Fruit fly (Drosophila melanogaster) whole organism, embryonic: ENCODE results near the gene CG14339.

Experiments
- Aef1 ChIP-seq: fragments of 200-800 bp; sonication (Bioruptor generic); IDR thresholded peaks from 3 replicates; pipeline ENCODE4 v1.3.6; 2022; ENCODE audit warnings: missing biosample characterization, missing genetic modification characterization
- Asciz ChIP-seq: fragments of 200-800 bp; sonication (Bioruptor generic); optimal IDR thresholded peaks from 2 replicates; lab custom pipeline; 2017; ENCODE audit warnings: missing biosample characterization, mild to moderate bottlenecking, missing genetic modification characterization, missing genetic modification reagents
- Bteb2 ChIP-seq: fragments of 200-800 bp; sonication (Bioruptor generic); optimal IDR thresholded peaks from 2 replicates; lab custom pipeline; 2016; ENCODE audit warnings: missing biosample characterization, missing genetic modification characterization
- CG1024 ChIP-seq: fragments of 200-800 bp; sonication (Bioruptor generic); IDR thresholded peaks from 2 replicates; pipeline ENCODE4 v1.3.6; 2022; ENCODE audit warnings: missing biosample characterization, missing genetic modification characterization
- CG10366 ChIP-seq: fragments of 200-800 bp; sonication (Bioruptor generic); IDR thresholded peaks from 2 replicates; pipeline ENCODE4 v1.3.6; 2022; ENCODE audit warnings: missing biosample characterization, missing genetic modification characterization
- CG10979 ChIP-seq: fragments of 200-800 bp; sonication (Bioruptor generic); optimal IDR thresholded peaks from 2 replicates; lab custom pipeline; 2018; ENCODE audit warnings: missing biosample characterization, mild to moderate bottlenecking, missing genetic modification characterization, moderate library complexity
- CG12236 ChIP-seq: fragments of 200-800 bp; sonication (Bioruptor generic); optimal IDR thresholded peaks from 2 replicates; lab custom pipeline; 2016; ENCODE audit warnings: missing biosample characterization, missing genetic modification characterization
- CG12659 ChIP-seq: fragments of 200-800 bp; sonication (Bioruptor generic); optimal IDR thresholded peaks from 3 replicates; lab custom pipeline; 2017; ENCODE audit warnings: mild to moderate bottlenecking, missing biosample characterization, missing genetic modification reagents, missing genetic modification characterization
- CG14667 ChIP-seq: fragments of 200-800 bp; sonication (Bioruptor generic); IDR thresholded peaks from 2 replicates; pipeline ENCODE4 v1.3.6; 2022; ENCODE audit warnings: missing biosample characterization, missing genetic modification characterization
- CG14710 ChIP-seq: fragments of 200-800 bp; sonication (Bioruptor generic); optimal IDR thresholded peaks from 3 replicates; lab custom pipeline; 2019; ENCODE audit warnings: missing biosample characterization, mild to moderate bottlenecking, missing genetic modification characterization, moderate library complexity
- CG14965 ChIP-seq: fragments of 200-800 bp; sonication (Bioruptor generic); optimal IDR thresholded peaks from 2 replicates; lab custom pipeline; 2016; ENCODE audit warnings: missing biosample characterization, missing genetic modification characterization, borderline replicate concordance
- CG15073 ChIP-seq: fragments of 200-800 bp; sonication (Bioruptor generic); optimal IDR thresholded peaks from 2 replicates; lab custom pipeline; 2016; ENCODE audit warnings: missing biosample characterization, missing genetic modification characterization
- CG15601 ChIP-seq: fragments of 200-800 bp; sonication (Bioruptor generic); optimal IDR thresholded peaks from 3 replicates; lab custom pipeline; 2019; ENCODE audit warnings: missing biosample characterization, mild to moderate bottlenecking, missing genetic modification characterization, moderate library complexity
- CG1603 ChIP-seq: fragments of 200-800 bp; sonication (Bioruptor generic); optimal IDR thresholded peaks from 2 replicates; lab custom pipeline; 2019; ENCODE audit warnings: missing biosample characterization, mild to moderate bottlenecking, missing genetic modification characterization, moderate library complexity
- CG17385 ChIP-seq: fragments of 200-800 bp; sonication (Bioruptor generic); optimal IDR thresholded peaks from 3 replicates; lab custom pipeline; 2018; ENCODE audit warnings: missing biosample characterization, mild to moderate bottlenecking, missing genetic modification characterization
- CG17612 ChIP-seq: fragments of 200-800 bp; sonication (Bioruptor generic); IDR thresholded peaks from 2 replicates; pipeline ENCODE4 v1.3.6; 2022; ENCODE audit warnings: missing biosample characterization, missing genetic modification characterization
- CG31224 ChIP-seq: fragments of 200-800 bp; sonication (Bioruptor generic); IDR thresholded peaks from 2 replicates; pipeline ENCODE4 v1.3.6; 2022; ENCODE audit warnings: missing biosample characterization, missing genetic modification characterization
- CG34376 ChIP-seq: fragments of 200-800 bp; sonication (Bioruptor generic); optimal IDR thresholded peaks from 2 replicates; lab custom pipeline; 2018; ENCODE audit warnings: missing biosample characterization, mild to moderate bottlenecking, missing genetic modification characterization
- CG3838 ChIP-seq: fragments of 200-800 bp; sonication (Bioruptor generic); optimal IDR thresholded peaks from 3 replicates; lab custom pipeline; 2016; ENCODE audit warnings: missing biosample characterization, missing genetic modification characterization
- CG4282 ChIP-seq: fragments of 200-800 bp; sonication (Bioruptor generic); optimal IDR thresholded peaks from 2 replicates; lab custom pipeline; 2016; ENCODE audit warnings: missing biosample characterization, missing genetic modification characterization
- CG7987 ChIP-seq: fragments of 200-800 bp; sonication (Bioruptor generic); optimal IDR thresholded peaks from 2 replicates; lab custom pipeline; 2018; ENCODE audit warnings: missing biosample characterization, mild to moderate bottlenecking, missing genetic modification characterization, moderate library complexity
- CG8281 ChIP-seq: fragments of 200-800 bp; sonication (Bioruptor generic); optimal IDR thresholded peaks from 2 replicates; lab custom pipeline; 2018; ENCODE audit warnings: missing biosample characterization, mild to moderate bottlenecking, missing genetic modification characterization, moderate library complexity
- CG8290 ChIP-seq, 3 experiments: fragments of 200-800 bp; sonication (Bioruptor generic); optimal IDR thresholded peaks; 2 replicates each; lab custom pipeline; 2016 to 2019; ENCODE audit warnings: missing biosample characterization in 3 of 3, missing genetic modification characterization in 3 of 3, mild to moderate bottlenecking in 2 of 3, moderate library complexity in 1 of 3
- Dek ChIP-seq: fragments of 200-800 bp; sonication (Bioruptor generic); optimal IDR thresholded peaks from 3 replicates; lab custom pipeline; 2019; ENCODE audit warnings: missing biosample characterization, mild to moderate bottlenecking, missing genetic modification characterization, moderate library complexity
- Dref ChIP-seq: fragments of 200-800 bp; sonication (Bioruptor generic); IDR thresholded peaks from 2 replicates; pipeline ENCODE4 v1.3.6; 2022; ENCODE audit warnings: missing biosample characterization, missing genetic modification characterization
- MBD-R2 ChIP-seq: fragments of 200-800 bp; sonication (Bioruptor generic); IDR thresholded peaks from 2 replicates; pipeline ENCODE4 v1.3.6; 2022; ENCODE audit warnings: missing biosample characterization, missing genetic modification characterization
- MTF-1 ChIP-seq: fragments of 200-800 bp; sonication (Bioruptor generic); optimal IDR thresholded peaks from 2 replicates; lab custom pipeline; 2018; ENCODE audit warnings: missing biosample characterization, mild to moderate bottlenecking, missing genetic modification characterization, borderline replicate concordance
- Med ChIP-seq: fragments of 200-800 bp; sonication (Bioruptor generic); peaks from one replicate; lab custom pipeline; 2016; ENCODE audit warnings: missing biosample characterization, missing genetic modification characterization, mild to moderate bottlenecking, inconsistent platforms, moderate library complexity
- Myb ChIP-seq: fragments of 200-800 bp; sonication (Bioruptor generic); optimal IDR thresholded peaks from 2 replicates; lab custom pipeline; 2016; ENCODE audit warnings: missing biosample characterization, missing genetic modification characterization
- NC2α ChIP-seq: fragments of 200-800 bp; sonication (Bioruptor generic); optimal IDR thresholded peaks from 2 replicates; lab custom pipeline; 2016; ENCODE audit warnings: missing biosample characterization, missing genetic modification characterization
- Rfx ChIP-seq: fragments of 200-800 bp; sonication (Bioruptor generic); IDR thresholded peaks from 2 replicates; pipeline ENCODE4 v1.3.6; 2022; ENCODE audit warnings: missing biosample characterization, missing genetic modification characterization
- Six4 ChIP-seq: fragments of 200-800 bp; sonication (Bioruptor generic); optimal IDR thresholded peaks from 2 replicates; lab custom pipeline; 2016; ENCODE audit warnings: missing biosample characterization, missing genetic modification characterization
- Sox100B ChIP-seq: fragments of 200-800 bp; sonication (Bioruptor generic); optimal IDR thresholded peaks from 3 replicates; lab custom pipeline; 2018; ENCODE audit warnings: missing biosample characterization, mild to moderate bottlenecking, missing genetic modification characterization
- Xrp1 ChIP-seq: fragments of 200-800 bp; sonication (Bioruptor generic); IDR thresholded peaks from 2 replicates; pipeline ENCODE4 v1.3.6; 2022; ENCODE audit warnings: missing biosample characterization, missing genetic modification characterization
- ap ChIP-seq: fragments of 200-800 bp; sonication (Bioruptor generic); IDR thresholded peaks from 2 replicates; pipeline ENCODE4 v1.3.6; 2022; ENCODE audit warnings: missing biosample characterization, missing genetic modification characterization
- caup ChIP-seq: fragments of 200-800 bp; sonication (Bioruptor generic); optimal IDR thresholded peaks from 3 replicates; lab custom pipeline; 2017; ENCODE audit warnings: missing biosample characterization, mild to moderate bottlenecking, missing genetic modification characterization, moderate library complexity; ENCODE audit not compliant: severe bottlenecking
- dimm ChIP-seq: fragments of 200-800 bp; sonication (Bioruptor generic); IDR thresholded peaks from 2 replicates; pipeline ENCODE4 v1.3.6; 2022; ENCODE audit warnings: missing biosample characterization, missing genetic modification characterization
- dm ChIP-seq: fragments of 200-800 bp; sonication (Bioruptor generic); optimal IDR thresholded peaks from 3 replicates; lab custom pipeline; 2016; ENCODE audit warnings: missing biosample characterization, missing genetic modification characterization
- gce ChIP-seq: fragments of 200-800 bp; sonication (Bioruptor generic); IDR thresholded peaks from 3 replicates; pipeline ENCODE4 v1.3.6; 2022; ENCODE audit warnings: missing biosample characterization, missing genetic modification characterization
- gsb-n ChIP-seq: fragments of 200-800 bp; sonication (Bioruptor generic); optimal IDR thresholded peaks from 3 replicates; lab custom pipeline; 2018; ENCODE audit warnings: missing biosample characterization, mild to moderate bottlenecking, missing genetic modification characterization
- kah ChIP-seq: fragments of 200-800 bp; sonication (Bioruptor generic); optimal IDR thresholded peaks from 2 replicates; lab custom pipeline; 2018; ENCODE audit warnings: missing biosample characterization, mild to moderate bottlenecking, missing genetic modification characterization
- nau ChIP-seq: fragments of 200-800 bp; sonication (Bioruptor generic); optimal IDR thresholded peaks from 3 replicates; lab custom pipeline; 2017; ENCODE audit warnings: missing biosample characterization, mild to moderate bottlenecking, missing genetic modification characterization, missing genetic modification reagents
- nom ChIP-seq: fragments of 200-800 bp; sonication (Bioruptor generic); optimal IDR thresholded peaks from 2 replicates; lab custom pipeline; 2017; ENCODE audit warnings: missing biosample characterization, missing genetic modification characterization, mild to moderate bottlenecking, moderate library complexity, missing genetic modification reagents
- pfk ChIP-seq: fragments of 200-800 bp; sonication (Bioruptor generic); optimal IDR thresholded peaks from 2 replicates; lab custom pipeline; 2018; ENCODE audit warnings: missing biosample characterization, mild to moderate bottlenecking, missing genetic modification characterization, moderate library complexity
- pros ChIP-seq: fragments of 200-800 bp; sonication (Bioruptor generic); optimal IDR thresholded peaks from 3 replicates; lab custom pipeline; 2019; ENCODE audit warnings: missing biosample characterization, mild to moderate bottlenecking, missing genetic modification characterization, moderate library complexity
- slbo ChIP-seq: fragments of 200-800 bp; sonication (Bioruptor generic); IDR thresholded peaks from 2 replicates; pipeline ENCODE4 v1.3.6; 2022; ENCODE audit warnings: missing biosample characterization, missing genetic modification characterization
- ssp ChIP-seq: fragments of 200-800 bp; sonication (Bioruptor generic); IDR thresholded peaks from 2 replicates; pipeline ENCODE4 v1.3.6; 2022; ENCODE audit warnings: missing biosample characterization, missing genetic modification characterization
- wdn ChIP-seq: fragments of 200-800 bp; sonication (Bioruptor generic); IDR thresholded peaks from 2 replicates; pipeline ENCODE4 v1.3.6; 2022; ENCODE audit warnings: missing biosample characterization, missing genetic modification characterization
- zfh2 ChIP-seq: fragments of 200-800 bp; sonication (Bioruptor generic); optimal IDR thresholded peaks from 2 replicates; lab custom pipeline; 2016; ENCODE audit warnings: missing biosample characterization, missing genetic modification characterization

CG14339 gene

dm6 chr2L:1121942-1122710 is 13.8 kb downstream of the CG14339 start (continued):
- TF ChIP-seq Rfx (no peak), Xrp1 (GFP tag; lab: Robert Waterston, UW) (peak; percentile 38; the same call in 1 of the 2 replicates), CG8290 (GFP tag; optimal IDR thresholded peaks at IDR 0.05; lab: Kevin White, UChicago) (no peak), CG8290 (tag; optimal IDR thresholded peaks at IDR 0.05; lab: Kevin White, UChicago) (peak in 1 of 2 experiments; percentile 2), Asciz (GFP tag; lab: Kevin White, UChicago) (peak; percentile 0), pfk (GFP tag; lab: Kevin White, UChicago) (no peak), CG15601 (tag; lab: Kevin White, UChicago) (peak; percentile 21), CG15073 (GFP tag; lab: Kevin White, UChicago) (no peak), zfh2 (GFP tag; lab: Kevin White, UChicago) (no peak), wdn (no peak), CG12659 (GFP tag; lab: Kevin White, UChicago) (no peak), Med (GFP tag; lab: Kevin White, UChicago) (peak; percentile 63), NC2α (GFP tag; lab: Kevin White, UChicago) (no peak), dimm (no peak), CG3838 (GFP tag; lab: Kevin White, UChicago) (no peak), Myb (GFP tag; lab: Kevin White, UChicago) (no peak), gce (GFP tag; lab: Robert Waterston, UW) (no peak), ssp (GFP tag; lab: Robert Waterston, UW) (no peak), CG10979 (no peak), dm (GFP tag; lab: Kevin White, UChicago) (no peak), Six4 (GFP tag; lab: Kevin White, UChicago) (no peak), CG10366 (no peak), nom (GFP tag; lab: Kevin White, UChicago) (no peak), pros (no peak), CG17612 (0 out of 2 replicates have a peak, but pooled peaks have one; percentile 4), Sox100B (GFP tag; lab: Kevin White, UChicago) (peak; percentile 30), MBD-R2 (no peak), CG14710 (tag; lab: Kevin White, UChicago) (peak; percentile 11), CG14667 (GFP tag; lab: Robert Waterston, UW) (no peak), Aef1 (GFP tag; lab: Robert Waterston, UW) (no peak), CG34376 (GFP tag; lab: Kevin White, UChicago) (no peak), MTF-1 (GFP tag; lab: Kevin White, UChicago) (no peak), CG1603 (tag; lab: Kevin White, UChicago) (peak; percentile 29), gsb-n (tag; lab: Kevin White, UChicago) (no peak), nau (GFP tag; lab: Kevin White, UChicago) (peak; percentile 8), Dref (GFP tag; lab: Robert Waterston, UW) (no peak), Bteb2 (GFP tag; lab: Kevin White, UChicago) (no peak), CG7987 (GFP tag; lab: Kevin White, UChicago) (peak; percentile 38), ap (GFP tag; lab: Robert Waterston, UW) (no peak), CG14965 (GFP tag; lab: Kevin White, UChicago) (no peak), Dek (no peak), CG17385 (no peak), kah (no peak), CG12236 (no peak), CG4282 (GFP tag; lab: Kevin White, UChicago) (no peak), caup (GFP tag; lab: Kevin White, UChicago) (no peak), CG8281 (tag; lab: Kevin White, UChicago) (no peak), CG31224 (no peak), slbo (no peak), CG1024 (GFP tag; lab: Robert Waterston, UW) (no peak)
